Worm (Caenorhabditis elegans) whole organism, L2 larva: ENCODE measurements around the gene F11D5.6.

Source experiments
- F13H6.1 ChIP-seq: sonication (generic microtip); optimal IDR thresholded peaks from 2 replicates; lab custom pipeline; 2016; ENCODE audit warnings: missing genetic modification characterization, missing compliant biosample characterization
- R02D3.7 ChIP-seq: fragments of 150-350 bp; optimal IDR thresholded peaks from 2 replicates; lab custom pipeline; 2014; ENCODE audit warnings: missing biosample characterization, missing genetic modification characterization
- ZK546.5 ChIP-seq: sonication (generic microtip); optimal IDR thresholded peaks from 2 replicates; lab custom pipeline; 2017; ENCODE audit warnings: missing biosample characterization, missing genetic modification characterization
- alr-1 ChIP-seq: fragments of 150-350 bp; optimal IDR thresholded peaks from 2 replicates; lab custom pipeline; 2014; ENCODE audit warnings: missing biosample characterization, missing genetic modification characterization
- aly-2 ChIP-seq: fragments of 150-350 bp; optimal IDR thresholded peaks from 2 replicates; lab custom pipeline; 2014; ENCODE audit warnings: missing biosample characterization, missing genetic modification characterization
- blmp-1 ChIP-seq: sonication (generic microtip); optimal IDR thresholded peaks from 2 replicates; lab custom pipeline; 2017; ENCODE audit warnings: missing genetic modification characterization, mild to moderate bottlenecking, missing compliant biosample characterization, antibody characterized with exemption, moderate library complexity; ENCODE audit not compliant: insufficient read depth
- ceh-16 ChIP-seq: fragments of 150-350 bp; optimal IDR thresholded peaks from 2 replicates; lab custom pipeline; 2014; ENCODE audit warnings: missing biosample characterization, missing genetic modification characterization
- ceh-82 ChIP-seq: fragments of 150-350 bp; optimal IDR thresholded peaks from 2 replicates; lab custom pipeline; 2014; ENCODE audit warnings: missing biosample characterization, missing genetic modification characterization
- dmd-4 ChIP-seq: sonication (generic microtip); optimal IDR thresholded peaks from 2 replicates; lab custom pipeline; 2017; ENCODE audit warnings: missing biosample characterization, missing genetic modification characterization
- elt-1 ChIP-seq: fragments of 150-350 bp; optimal IDR thresholded peaks from 2 replicates; lab custom pipeline; 2014; ENCODE audit warnings: missing biosample characterization, missing genetic modification characterization
- elt-3 ChIP-seq: sonication (generic microtip); optimal IDR thresholded peaks from 2 replicates; lab custom pipeline; 2017; ENCODE audit warnings: missing biosample characterization, missing genetic modification characterization
- fos-1 ChIP-seq: fragments of 150-350 bp; optimal IDR thresholded peaks from 2 replicates; lab custom pipeline; 2014; ENCODE audit warnings: missing biosample characterization, missing genetic modification characterization
- gmeb-1 ChIP-seq: fragments of 150-350 bp; optimal IDR thresholded peaks from 2 replicates; lab custom pipeline; 2014; ENCODE audit warnings: missing biosample characterization, missing genetic modification characterization
- lin-39 ChIP-seq: fragments of 150-350 bp; optimal IDR thresholded peaks from 2 replicates; lab custom pipeline; 2014; ENCODE audit warnings: missing biosample characterization, missing genetic modification reagents, missing genetic modification characterization
- mab-5 ChIP-seq: fragments of 150-350 bp; optimal IDR thresholded peaks from 2 replicates; lab custom pipeline; 2014; ENCODE audit warnings: missing biosample characterization, missing genetic modification characterization
- mdl-1 ChIP-seq, 2 experiments: fragments of 150-350 bp in 1 of 2; sonication (generic microtip) in 1 of 2; optimal IDR thresholded peaks; 2 replicates each; lab custom pipeline; 2017; ENCODE audit warnings: missing biosample characterization in 2 of 2, missing genetic modification characterization in 2 of 2
- nhr-11 ChIP-seq: fragments of 150-350 bp; optimal IDR thresholded peaks from 2 replicates; lab custom pipeline; 2014; ENCODE audit warnings: missing biosample characterization, missing genetic modification characterization
- nhr-12 ChIP-seq: fragments of 150-350 bp; optimal IDR thresholded peaks from 2 replicates; lab custom pipeline; 2014; ENCODE audit warnings: missing biosample characterization, missing genetic modification characterization
- nhr-129 ChIP-seq: fragments of 150-350 bp; optimal IDR thresholded peaks from 2 replicates; lab custom pipeline; 2014; ENCODE audit warnings: missing biosample characterization, missing genetic modification characterization
- nhr-21 ChIP-seq: fragments of 150-350 bp; optimal IDR thresholded peaks from 2 replicates; lab custom pipeline; 2014; ENCODE audit warnings: missing biosample characterization, missing genetic modification characterization
- nhr-23 ChIP-seq: fragments of 150-350 bp; optimal IDR thresholded peaks from 2 replicates; lab custom pipeline; 2014; ENCODE audit warnings: missing biosample characterization, missing genetic modification reagents, missing genetic modification characterization
- nhr-237 ChIP-seq: fragments of 150-350 bp; optimal IDR thresholded peaks from 2 replicates; lab custom pipeline; 2014; ENCODE audit warnings: missing biosample characterization, missing genetic modification characterization
- nhr-25 ChIP-seq: fragments of 150-350 bp; sonication (generic microtip); optimal IDR thresholded peaks from 3 replicates; lab custom pipeline; 2014; ENCODE audit warnings: missing biosample characterization, missing genetic modification characterization
- nhr-6 ChIP-seq: fragments of 150-350 bp; optimal IDR thresholded peaks from 2 replicates; lab custom pipeline; 2014; ENCODE audit warnings: missing biosample characterization, missing genetic modification characterization
- nhr-77 ChIP-seq: fragments of 150-350 bp; optimal IDR thresholded peaks from 2 replicates; lab custom pipeline; 2014; ENCODE audit warnings: missing biosample characterization, missing genetic modification characterization
- peb-1 ChIP-seq: fragments of 150-350 bp; optimal IDR thresholded peaks from 2 replicates; lab custom pipeline; 2014; ENCODE audit warnings: missing biosample characterization, missing genetic modification characterization
- skn-1 ChIP-seq: sonication (generic microtip); optimal IDR thresholded peaks from 2 replicates; lab custom pipeline; 2017; ENCODE audit warnings: missing biosample characterization, missing genetic modification characterization
- sma-3 ChIP-seq: sonication (generic microtip); optimal IDR thresholded peaks from 2 replicates; lab custom pipeline; 2016; ENCODE audit warnings: missing genetic modification reagents, missing genetic modification characterization, missing compliant biosample characterization
- sma-9 ChIP-seq, 2 experiments: fragments of 150-350 bp in 1 of 2; sonication (generic microtip) in 1 of 2; optimal IDR thresholded peaks; 2 replicates each; lab custom pipeline; 2014 to 2016; ENCODE audit warnings: missing genetic modification characterization in 2 of 2, mild to moderate bottlenecking in 1 of 2, missing biosample characterization in 1 of 2, missing compliant biosample characterization in 1 of 2, missing genetic modification reagents in 1 of 2, moderate library complexity in 1 of 2
- snpc-4 ChIP-seq: fragments of 150-350 bp; optimal IDR thresholded peaks from 2 replicates; lab custom pipeline; 2014; ENCODE audit warnings: missing biosample characterization, missing genetic modification characterization
- unc-39 ChIP-seq: fragments of 150-350 bp; optimal IDR thresholded peaks from 2 replicates; lab custom pipeline; 2014; ENCODE audit warnings: missing biosample characterization, missing genetic modification characterization
- unc-55 ChIP-seq: fragments of 150-350 bp; sonication (generic microtip); optimal IDR thresholded peaks from 3 replicates; lab custom pipeline; 2014; ENCODE audit warnings: missing biosample characterization, missing genetic modification reagents, missing genetic modification characterization
- zag-1 ChIP-seq: fragments of 150-350 bp; optimal IDR thresholded peaks from 2 replicates; lab custom pipeline; 2014; ENCODE audit warnings: missing biosample characterization, missing genetic modification characterization
- ztf-1 ChIP-seq: fragments of 200-800 bp; sonication (Bioruptor generic); conservative IDR thresholded peaks from 2 replicates; pipeline ENCODE4 v1.3.6; 2022; ENCODE audit warnings: missing genetic modification characterization, missing compliant biosample characterization
- ztf-4 ChIP-seq: fragments of 150-350 bp; optimal IDR thresholded peaks from 2 replicates; lab custom pipeline; 2014; ENCODE audit warnings: missing biosample characterization, missing genetic modification characterization

F11D5.6 gene

DNA sequence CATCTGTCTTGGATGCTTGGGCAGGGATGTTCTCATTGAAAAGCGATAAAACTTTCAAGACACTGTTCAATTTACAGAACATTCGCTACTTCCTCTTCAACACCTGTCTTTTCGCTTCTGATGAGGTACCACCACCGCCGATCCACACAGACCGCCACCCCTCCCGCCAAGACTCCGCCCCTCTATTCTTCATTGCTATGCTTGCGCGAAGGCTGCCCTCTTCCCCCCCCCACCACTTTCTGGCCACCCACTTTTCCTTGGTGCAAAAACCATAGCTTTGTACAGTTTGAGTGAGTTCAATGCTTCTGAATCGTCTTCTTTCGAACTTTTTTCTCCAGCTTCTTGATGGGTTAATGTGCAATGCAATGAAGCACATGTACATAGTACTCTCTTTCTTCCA lies 12.1 kb downstream of the F11D5.6 start:
- TF ChIP-seq skn-1 (tag; lab: Kevin White, UChicago) = no peak
- TF ChIP-seq ceh-16 (tag; lab: Kevin White, UChicago) = no peak
- TF ChIP-seq peb-1 = no peak
- no peak for TF ChIP-seq unc-55 (GFP tag; lab: Kevin White, UChicago)
- TF ChIP-seq mdl-1 (tag; optimal IDR thresholded peaks at IDR 0.05; lab: Kevin White, UChicago) = no peak
- no peak for TF ChIP-seq nhr-237
- no peak for TF ChIP-seq nhr-11
- no peak for TF ChIP-seq mab-5 (tag; lab: Kevin White, UChicago)
- no peak for TF ChIP-seq sma-3
- TF ChIP-seq, all 48 proteins: peak for 0

- no peak for TF ChIP-seq alr-1 (tag; lab: Kevin White, UChicago)
- no peak for TF ChIP-seq nhr-11
- no peak for TF ChIP-seq ztf-1
- no peak for TF ChIP-seq nhr-23 (tag; lab: Kevin White, UChicago)
- TF ChIP-seq gmeb-1 (tag; lab: Kevin White, UChicago) = no peak
- no peak for TF ChIP-seq lin-39 (tag; lab: Kevin White, UChicago)
- TF ChIP-seq ZK546.5 = no peak
- no peak for TF ChIP-seq elt-3 (tag; lab: Kevin White, UChicago)
- no peak for TF ChIP-seq nhr-77 (tag; lab: Kevin White, UChicago)
- no peak for TF ChIP-seq skn-1 (tag; lab: Kevin White, UChicago)
- TF ChIP-seq nhr-12 (tag; lab: Kevin White, UChicago) = no peak
- no peak for TF ChIP-seq elt-1 (tag; lab: Kevin White, UChicago)
- no peak for TF ChIP-seq nhr-21
- no peak for TF ChIP-seq nhr-6
Observed at ce11 chrX:3310702-3311101, 15.4 kb downstream of the F11D5.6 start.

DNA sequence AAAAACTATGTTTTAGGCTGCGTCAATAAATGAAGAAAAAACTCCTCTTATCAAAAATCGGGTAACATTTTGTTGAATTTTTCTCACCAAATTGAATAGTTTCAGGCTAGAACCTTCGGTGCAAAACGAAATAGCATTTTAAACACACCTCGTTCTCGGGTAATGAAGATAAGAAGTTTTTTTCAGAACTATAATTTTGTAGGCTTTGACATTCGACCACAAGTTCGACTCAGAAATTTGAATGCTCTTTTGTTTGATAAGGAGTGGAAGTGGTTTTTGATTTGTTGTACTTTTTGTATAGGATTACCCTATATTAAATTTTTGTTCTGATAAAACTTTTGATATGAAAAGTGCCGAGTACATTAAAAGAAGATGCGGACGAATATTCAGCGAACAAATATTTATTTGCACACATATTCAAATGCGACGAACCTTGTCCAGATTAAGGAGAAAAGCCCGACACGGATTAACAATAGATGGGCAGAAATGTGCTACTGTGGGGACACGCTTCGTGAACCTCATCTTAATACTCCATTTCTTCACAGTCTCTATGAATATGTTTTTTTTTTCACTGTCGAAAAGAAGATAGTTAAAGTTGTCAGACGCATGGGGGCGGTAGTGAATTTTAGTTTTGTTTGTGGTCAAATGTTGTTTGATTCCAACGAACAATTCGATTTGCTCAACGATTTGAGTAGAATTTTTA lies 19.3 kb downstream of the F11D5.6 start:
- TF ChIP-seq sma-9 (GFP tag; optimal IDR thresholded peaks at IDR 0.05; lab: Kevin White, UChicago) (peak; percentile 30), sma-9 (tag; optimal IDR thresholded peaks at IDR 0.05; lab: Kevin White, UChicago) (no peak), fos-1 (tag; lab: Kevin White, UChicago) (peak; percentile 75), nhr-77 (tag; lab: Kevin White, UChicago) (no peak), nhr-25 (tag; lab: Kevin White, UChicago) (no peak)
- TF ChIP-seq, all 48 proteins: peak for 2

- no peak for TF ChIP-seq R02D3.7 (tag; lab: Kevin White, UChicago)
- TF ChIP-seq fos-1 (tag; lab: Kevin White, UChicago) = no peak
- TF ChIP-seq unc-39 (tag; lab: Kevin White, UChicago) = no peak
- no peak for TF ChIP-seq sma-3
- no peak for TF ChIP-seq elt-3 (tag; lab: Kevin White, UChicago)
- TF ChIP-seq ZK546.5 = no peak
- no peak for TF ChIP-seq lin-39 (tag; lab: Kevin White, UChicago)
- TF ChIP-seq elt-1 (tag; lab: Kevin White, UChicago) = no peak
- no peak for TF ChIP-seq nhr-129
- TF ChIP-seq skn-1 (tag; lab: Kevin White, UChicago) = no peak
- TF ChIP-seq ztf-4 (tag; lab: Kevin White, UChicago) = no peak
- no peak for TF ChIP-seq gmeb-1 (tag; lab: Kevin White, UChicago)
- TF ChIP-seq aly-2 (tag; lab: Kevin White, UChicago) = no peak
- no peak for TF ChIP-seq F13H6.1
- no peak for TF ChIP-seq nhr-21
- no peak for TF ChIP-seq snpc-4 (tag; lab: Kevin White, UChicago)
- no peak for TF ChIP-seq nhr-6
- no peak for TF ChIP-seq blmp-1
- TF ChIP-seq, all 48 proteins: peak for 0
Observed at ce11 chrX:3304068-3304467, 22.0 kb downstream of the F11D5.6 start, which contains the start of gene F11D5.7. F11D5.7 (plus strand) TSS chrX:3304368.

DNA sequence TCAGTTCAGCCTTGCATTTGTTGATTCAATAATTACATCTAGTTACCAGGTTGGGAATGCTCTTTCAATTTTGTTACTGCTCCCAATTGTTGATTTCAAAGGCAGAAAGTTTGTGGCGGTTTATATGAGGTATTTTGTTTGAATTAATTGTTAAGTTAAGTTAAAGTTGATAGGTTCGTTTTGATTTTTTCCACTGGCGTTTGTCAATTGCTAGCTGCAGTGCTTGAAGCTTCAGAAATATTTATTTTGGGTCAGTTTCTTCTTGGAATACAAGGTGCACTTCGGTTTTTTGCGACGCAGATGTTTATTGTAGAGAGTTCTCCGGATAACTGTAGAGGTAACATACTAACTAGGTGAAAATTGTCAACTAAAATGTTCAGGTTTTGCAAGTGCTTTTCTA lies 24.3 kb downstream of the F11D5.6 start, which contains the start of gene F11D5.5:
F11D5.5 (plus strand) TSS at position 301 of the 400 bp plus-strand sequence.
- no peak for TF ChIP-seq ceh-82 (tag; lab: Kevin White, UChicago)
- TF ChIP-seq nhr-23 (tag; lab: Kevin White, UChicago) = no peak
- TF ChIP-seq ceh-16 (tag; lab: Kevin White, UChicago) = no peak
- TF ChIP-seq zag-1 (tag; lab: Kevin White, UChicago) = no peak
- TF ChIP-seq dmd-4 (tag; lab: Kevin White, UChicago) = no peak
- TF ChIP-seq R02D3.7 (tag; lab: Kevin White, UChicago) = no peak
- TF ChIP-seq nhr-77 (tag; lab: Kevin White, UChicago) = no peak
